Worm (Caenorhabditis elegans): ENCODE data around the gene gsp-2.

ce11 chrIII:7305649-7305977, 30.8 kb upstream of the gsp-2 start:
- TF ChIP-seq fkh-10 (GFP tag; optimal IDR thresholded peaks at IDR 0.05) (no peak), dve-1 (tag; optimal IDR thresholded peaks at IDR 0.05) (no peak), hlh-6 (tag; optimal IDR thresholded peaks at IDR 0.05) (no peak), F13H6.1 (tag; optimal IDR thresholded peaks at IDR 0.05) (no peak), odd-2 (tag; optimal IDR thresholded peaks at IDR 0.05) (no peak)

Measured in whole organism, late embryonic.